Fruit fly (Drosophila melanogaster) whole organism, embryonic: ENCODE data around the gene eIF3i.
A peak's percentile ranks its signal among the peaks of the same experiment; 100 is the strongest.

Experiments used
- Adf1 ChIP-seq: fragments of 200-800 bp; sonication (Bioruptor generic); IDR thresholded peaks from 2 replicates; pipeline ENCODE4 v1.3.6; 2022; ENCODE audit warnings: missing biosample characterization, missing genetic modification characterization
- Atf6 ChIP-seq: fragments of 200-800 bp; sonication (Bioruptor generic); IDR thresholded peaks from 2 replicates; pipeline ENCODE4 v1.3.6; 2022; ENCODE audit warnings: missing biosample characterization, missing genetic modification characterization
- Bgb ChIP-seq: fragments of 200-800 bp; sonication (Bioruptor generic); IDR thresholded peaks from 2 replicates; pipeline ENCODE4 v1.3.6; 2022; ENCODE audit warnings: missing biosample characterization, missing genetic modification characterization; ENCODE audit not compliant: partially characterized antibody
- C15 ChIP-seq: fragments of 200-800 bp; sonication (Bioruptor generic); IDR thresholded peaks from 3 replicates; pipeline ENCODE4 v1.3.6; 2022; ENCODE audit warnings: missing biosample characterization, missing genetic modification characterization
- CG11398 ChIP-seq: fragments of 200-800 bp; sonication (Bioruptor generic); optimal IDR thresholded peaks from 2 replicates; lab custom pipeline; 2016; ENCODE audit warnings: missing biosample characterization, missing genetic modification characterization
- CG11560 ChIP-seq: fragments of 200-800 bp; sonication (Bioruptor generic); IDR thresholded peaks from 3 replicates; pipeline ENCODE4 v1.3.6; 2022; ENCODE audit warnings: missing biosample characterization, missing genetic modification characterization
- CG12219 ChIP-seq: fragments of 200-800 bp; sonication (Bioruptor generic); optimal IDR thresholded peaks from 3 replicates; lab custom pipeline; 2018; ENCODE audit warnings: missing biosample characterization, mild to moderate bottlenecking, missing genetic modification characterization
- CG12299 ChIP-seq: fragments of 200-800 bp; sonication (Bioruptor generic); optimal IDR thresholded peaks from 2 replicates; lab custom pipeline; 2018; ENCODE audit warnings: missing biosample characterization, mild to moderate bottlenecking, missing genetic modification characterization
- CG12659 ChIP-seq: fragments of 200-800 bp; sonication (Bioruptor generic); optimal IDR thresholded peaks from 3 replicates; lab custom pipeline; 2017; ENCODE audit warnings: mild to moderate bottlenecking, missing biosample characterization, missing genetic modification reagents, missing genetic modification characterization
- CG13894 ChIP-seq: fragments of 200-800 bp; sonication (Bioruptor generic); optimal IDR thresholded peaks from 3 replicates; lab custom pipeline; 2018; ENCODE audit warnings: missing biosample characterization, mild to moderate bottlenecking, missing genetic modification characterization, moderate library complexity
- CG17186 ChIP-seq: fragments of 200-800 bp; sonication (Bioruptor generic); optimal IDR thresholded peaks from 3 replicates; lab custom pipeline; 2017; ENCODE audit warnings: missing biosample characterization, missing genetic modification reagents, missing genetic modification characterization
- CG17385 ChIP-seq: fragments of 200-800 bp; sonication (Bioruptor generic); optimal IDR thresholded peaks from 3 replicates; lab custom pipeline; 2018; ENCODE audit warnings: missing biosample characterization, mild to moderate bottlenecking, missing genetic modification characterization
- CG18262 ChIP-seq: fragments of 200-800 bp; optimal IDR thresholded peaks from 3 replicates; lab custom pipeline; 2019; ENCODE audit warnings: missing biosample characterization, mild to moderate bottlenecking, missing genetic modification characterization, moderate library complexity
- CG2116 ChIP-seq: fragments of 200-800 bp; sonication (Bioruptor generic); optimal IDR thresholded peaks from 3 replicates; lab custom pipeline; 2018; ENCODE audit warnings: missing biosample characterization, mild to moderate bottlenecking, missing genetic modification characterization
- CG3065 ChIP-seq: fragments of 200-800 bp; sonication (Bioruptor generic); optimal IDR thresholded peaks from 2 replicates; lab custom pipeline; 2016; ENCODE audit warnings: missing biosample characterization, missing genetic modification characterization
- CG31365 ChIP-seq: fragments of 200-800 bp; sonication (Bioruptor generic); optimal IDR thresholded peaks from 2 replicates; lab custom pipeline; 2018; ENCODE audit warnings: missing biosample characterization, mild to moderate bottlenecking, missing genetic modification characterization
- CG31441 ChIP-seq: fragments of 200-800 bp; sonication (Bioruptor generic); IDR thresholded peaks from 2 replicates; pipeline ENCODE4 v1.3.6; 2022; ENCODE audit warnings: missing biosample characterization, missing genetic modification characterization
- CG3163 ChIP-seq: fragments of 200-800 bp; sonication (Bioruptor generic); optimal IDR thresholded peaks from 3 replicates; lab custom pipeline; 2016; ENCODE audit warnings: missing biosample characterization, missing genetic modification characterization
- CG32767 ChIP-seq: fragments of 200-800 bp; sonication (Bioruptor generic); IDR thresholded peaks from 2 replicates; pipeline ENCODE4 v1.3.6; 2022; ENCODE audit warnings: missing biosample characterization, missing genetic modification characterization
- CG34376 ChIP-seq: fragments of 200-800 bp; sonication (Bioruptor generic); optimal IDR thresholded peaks from 2 replicates; lab custom pipeline; 2018; ENCODE audit warnings: missing biosample characterization, mild to moderate bottlenecking, missing genetic modification characterization
- CG3726 ChIP-seq: fragments of 200-800 bp; sonication (Bioruptor generic); IDR thresholded peaks from 3 replicates; pipeline ENCODE4, ENCODE4 v1.3.6; 2022; ENCODE audit warnings: missing biosample characterization, missing genetic modification characterization
- CG6683 ChIP-seq: fragments of 200-800 bp; sonication (Bioruptor generic); optimal IDR thresholded peaks from 2 replicates; lab custom pipeline; 2017; ENCODE audit warnings: missing biosample characterization, mild to moderate bottlenecking, missing genetic modification characterization, missing genetic modification reagents
- CG7987 ChIP-seq: fragments of 200-800 bp; sonication (Bioruptor generic); optimal IDR thresholded peaks from 2 replicates; lab custom pipeline; 2018; ENCODE audit warnings: missing biosample characterization, mild to moderate bottlenecking, missing genetic modification characterization, moderate library complexity
- CG8478 ChIP-seq: fragments of >200 bp; optimal IDR thresholded peaks from 2 replicates; lab custom pipeline; 2018
- CG8944 ChIP-seq: fragments of 200-800 bp; sonication (Bioruptor generic); optimal IDR thresholded peaks from 3 replicates; lab custom pipeline; 2016; ENCODE audit warnings: missing biosample characterization, missing genetic modification characterization
- CkIIα-i1 ChIP-seq: fragments of 200-800 bp; sonication (Bioruptor generic); IDR thresholded peaks from 2 replicates; pipeline ENCODE4 v1.3.6; 2022; ENCODE audit warnings: missing biosample characterization, missing genetic modification characterization
- D19B ChIP-seq: fragments of 200-800 bp; sonication (Bioruptor generic); optimal IDR thresholded peaks from 2 replicates; lab custom pipeline; 2017; ENCODE audit warnings: missing biosample characterization, mild to moderate bottlenecking, missing genetic modification characterization
- Dad ChIP-seq: fragments of 200-800 bp; sonication (Bioruptor generic); optimal IDR thresholded peaks from 3 replicates; lab custom pipeline; 2016; ENCODE audit warnings: missing biosample characterization, missing genetic modification characterization
- Doc2 ChIP-seq: fragments of 200-800 bp; sonication (Bioruptor generic); IDR thresholded peaks from 2 replicates; pipeline ENCODE4 v1.3.6; 2022; ENCODE audit warnings: missing biosample characterization, missing genetic modification characterization
- Dp ChIP-seq: fragments of 200-800 bp; sonication (Bioruptor generic); optimal IDR thresholded peaks from 2 replicates; lab custom pipeline; 2018; ENCODE audit warnings: missing biosample characterization, mild to moderate bottlenecking, missing genetic modification characterization, moderate library complexity
- Drgx ChIP-seq: fragments of 200-800 bp; sonication (Bioruptor generic); IDR thresholded peaks from 2 replicates; pipeline ENCODE4 v1.3.6; 2022; ENCODE audit warnings: missing biosample characterization, missing genetic modification characterization
- HLH4C ChIP-seq: fragments of 200-800 bp; sonication (Bioruptor generic); IDR thresholded peaks from 3 replicates; pipeline ENCODE4 v1.3.6; 2022; ENCODE audit warnings: missing biosample characterization, missing genetic modification characterization; ENCODE audit not compliant: partially characterized antibody
- HLHmδ ChIP-seq: fragments of 200-800 bp; sonication (Bioruptor generic); optimal IDR thresholded peaks from 2 replicates; lab custom pipeline; 2018; ENCODE audit warnings: missing biosample characterization, mild to moderate bottlenecking, missing genetic modification characterization, moderate library complexity
- Hey ChIP-seq: fragments of 200-800 bp; sonication (Bioruptor generic); optimal IDR thresholded peaks from 3 replicates; lab custom pipeline; 2018; ENCODE audit warnings: missing biosample characterization, mild to moderate bottlenecking, missing genetic modification characterization
- Hr3 ChIP-seq: fragments of 200-800 bp; sonication (Bioruptor generic); optimal IDR thresholded peaks from 3 replicates; lab custom pipeline; 2016; ENCODE audit warnings: missing biosample characterization, missing genetic modification characterization
- Hsf ChIP-seq: fragments of 200-800 bp; sonication (Bioruptor generic); optimal IDR thresholded peaks from 3 replicates; lab custom pipeline; 2016; ENCODE audit warnings: missing biosample characterization, missing genetic modification characterization
- Meics ChIP-seq: fragments of 200-800 bp; sonication (Bioruptor generic); optimal IDR thresholded peaks from 2 replicates; lab custom pipeline; 2017; ENCODE audit warnings: missing biosample characterization, mild to moderate bottlenecking, missing genetic modification characterization
- NC2α ChIP-seq: fragments of 200-800 bp; sonication (Bioruptor generic); optimal IDR thresholded peaks from 2 replicates; lab custom pipeline; 2016; ENCODE audit warnings: missing biosample characterization, missing genetic modification characterization
- Neu2 ChIP-seq: fragments of 200-800 bp; sonication (Bioruptor generic); optimal IDR thresholded peaks from 3 replicates; lab custom pipeline; 2016; ENCODE audit warnings: missing biosample characterization, missing genetic modification characterization, borderline replicate concordance
- Ravus ChIP-seq: fragments of 200-800 bp; sonication (Bioruptor generic); IDR thresholded peaks from 2 replicates; pipeline ENCODE4 v1.3.6; 2022; ENCODE audit warnings: missing biosample characterization, missing genetic modification characterization
- Rfx ChIP-seq: fragments of 200-800 bp; sonication (Bioruptor generic); IDR thresholded peaks from 2 replicates; pipeline ENCODE4 v1.3.6; 2022; ENCODE audit warnings: missing biosample characterization, missing genetic modification characterization
- Sry-β ChIP-seq: fragments of 200-800 bp; sonication (Bioruptor generic); optimal IDR thresholded peaks from 2 replicates; lab custom pipeline; 2018; ENCODE audit warnings: missing biosample characterization, mild to moderate bottlenecking, missing genetic modification characterization, moderate library complexity
- Taf1 ChIP-seq: fragments of 200-800 bp; sonication (Bioruptor generic); IDR thresholded peaks from 2 replicates; pipeline ENCODE4 v1.3.6; 2022; ENCODE audit warnings: missing biosample characterization, missing genetic modification characterization
- inv ChIP-seq: fragments of 200-800 bp; sonication (Bioruptor generic); IDR thresholded peaks from 2 replicates; pipeline ENCODE4 v1.3.6; 2022; ENCODE audit warnings: missing biosample characterization, missing genetic modification characterization; ENCODE audit not compliant: partially characterized antibody
- lilli ChIP-seq: fragments of 200-800 bp; sonication (Bioruptor generic); optimal IDR thresholded peaks from 3 replicates; lab custom pipeline; 2016; ENCODE audit warnings: missing biosample characterization, missing genetic modification characterization
- odd ChIP-seq: fragments of 200-800 bp; sonication (Bioruptor generic); optimal IDR thresholded peaks from 2 replicates; lab custom pipeline; 2017; ENCODE audit warnings: missing biosample characterization, mild to moderate bottlenecking, missing genetic modification characterization
- org-1 ChIP-seq: fragments of 200-800 bp; sonication (Bioruptor generic); optimal IDR thresholded peaks from 2 replicates; lab custom pipeline; 2017; ENCODE audit warnings: missing biosample characterization, missing genetic modification characterization
- pho ChIP-seq: fragments of 200-800 bp; sonication (Bioruptor generic); optimal IDR thresholded peaks from 2 replicates; lab custom pipeline; 2016; ENCODE audit warnings: missing biosample characterization, missing genetic modification characterization
- slou ChIP-seq: fragments of 200-800 bp; sonication (Bioruptor generic); optimal IDR thresholded peaks from 3 replicates; lab custom pipeline; 2016; ENCODE audit warnings: missing biosample characterization, missing genetic modification characterization
- sna ChIP-seq: fragments of 200-800 bp; sonication (Bioruptor generic); IDR thresholded peaks from 2 replicates; pipeline ENCODE4 v1.3.6; 2022; ENCODE audit warnings: missing biosample characterization, missing genetic modification characterization; ENCODE audit not compliant: partially characterized antibody
- ssp ChIP-seq: fragments of 200-800 bp; sonication (Bioruptor generic); IDR thresholded peaks from 2 replicates; pipeline ENCODE4 v1.3.6; 2022; ENCODE audit warnings: missing biosample characterization, missing genetic modification characterization

The eIF3i gene

dm6 chr2L:5010784-5011260 lies 43.2 kb upstream of the eIF3i start, which contains the start of the genes CG31917, Tfb5 and SelT (continued):
- TF ChIP-seq HLH4C, result peak; percentile 65
- TF ChIP-seq CG31365, result no peak
- TF ChIP-seq sna, result peak; percentile 70
- no peak for TF ChIP-seq Neu2 (GFP tag; lab: Kevin White, UChicago)
- TF ChIP-seq Ravus, result no peak
- no peak for TF ChIP-seq Meics (GFP tag; lab: Kevin White, UChicago)
- TF ChIP-seq Atf6 (GFP tag; lab: Robert Waterston, UW), result peak; percentile 30; the same call in 1 of the 2 replicates
- no peak for TF ChIP-seq CG13894 (tag; lab: Kevin White, UChicago)
- TF ChIP-seq CG3726, result no peak
- TF ChIP-seq CG12659, result peak; percentile 84
- no peak for TF ChIP-seq CG8478 (lab: Kevin White, UChicago)
- no peak for TF ChIP-seq CG18262 (tag; lab: Kevin White, UChicago)
- no peak for TF ChIP-seq CG17186
- peak; percentile 3 for TF ChIP-seq CG34376 (GFP tag; lab: Kevin White, UChicago)
- peak; percentile 59 for TF ChIP-seq CG12299
- TF ChIP-seq inv (GFP tag; lab: Robert Waterston, UW), result peak; percentile 71
- peak; percentile 75 for TF ChIP-seq Bgb (GFP tag; lab: Robert Waterston, UW)
- no peak for TF ChIP-seq Hey (tag; lab: Kevin White, UChicago)
- TF ChIP-seq Adf1, result 0 out of 2 replicates have a peak, but pooled peaks have one; percentile 31
- TF ChIP-seq Hr3 (GFP tag; lab: Kevin White, UChicago), result peak; percentile 53
- no peak for TF ChIP-seq CG11398
- no peak for TF ChIP-seq CG6683 (GFP tag; lab: Kevin White, UChicago)
- TF ChIP-seq CkIIα-i1 (GFP tag; lab: Robert Waterston, UW), result no peak
- no peak for TF ChIP-seq CG32767 (GFP tag; lab: Robert Waterston, UW)
- no peak for TF ChIP-seq HLHmδ (GFP tag; lab: Kevin White, UChicago)
- peak; percentile 2 for TF ChIP-seq CG3163 (GFP tag; lab: Kevin White, UChicago)
- TF ChIP-seq org-1, result no peak
- no peak for TF ChIP-seq C15 (GFP tag; lab: Robert Waterston, UW)
- TF ChIP-seq pho (GFP tag; lab: Kevin White, UChicago), result peak; percentile 77
- no peak for TF ChIP-seq CG31441 (GFP tag; lab: Robert Waterston, UW)
- no peak for TF ChIP-seq D19B (GFP tag; lab: Kevin White, UChicago)
- peak; percentile 20 for TF ChIP-seq Dp (GFP tag; lab: Kevin White, UChicago)
- TF ChIP-seq Taf1 (GFP tag; lab: Robert Waterston, UW), result 0 out of 2 replicates have a peak, but pooled peaks have one; percentile 21
- no peak for TF ChIP-seq odd (GFP tag; lab: Kevin White, UChicago)
- no peak for TF ChIP-seq CG7987 (GFP tag; lab: Kevin White, UChicago)
- TF ChIP-seq CG17385, result peak; percentile 20
- peak; percentile 96 for TF ChIP-seq Sry-β (GFP tag; lab: Kevin White, UChicago)
- no peak for TF ChIP-seq CG3065 (GFP tag; lab: Kevin White, UChicago)
- peak; percentile 11 for TF ChIP-seq CG12219 (GFP tag; lab: Kevin White, UChicago)
- peak; percentile 73 for TF ChIP-seq Hsf (GFP tag; lab: Kevin White, UChicago)
- peak; percentile 65 for TF ChIP-seq Dad (GFP tag; lab: Kevin White, UChicago)
- TF ChIP-seq lilli (GFP tag; lab: Kevin White, UChicago), result peak; percentile 82
- peak; percentile 56 for TF ChIP-seq CG2116 (GFP tag; lab: Kevin White, UChicago)
- peak; percentile 39 for TF ChIP-seq slou
- TF ChIP-seq ssp (GFP tag; lab: Robert Waterston, UW), result 0 out of 2 replicates have a peak, but pooled peaks have one; percentile 23
- no peak for TF ChIP-seq CG11560 (tag; lab: Robert Waterston, UW)
- TF ChIP-seq Rfx, result peak; percentile 80
- no peak for TF ChIP-seq Drgx (GFP tag; lab: Robert Waterston, UW)
- no peak for TF ChIP-seq Doc2
- peak; percentile 36 for TF ChIP-seq CG8944 (GFP tag; lab: Kevin White, UChicago)
- no peak for TF ChIP-seq NC2α (GFP tag; lab: Kevin White, UChicago)
